Fruit fly (Drosophila melanogaster) whole organism, prepupa: Measurements from ENCODE around the gene Chc.

ENCODE experiments used
- Blimp-1 ChIP-seq: fragments of 200-800 bp; sonication (Bioruptor generic); optimal IDR thresholded peaks from 3 replicates; lab custom pipeline; 2017; ENCODE audit warnings: missing biosample characterization, missing genetic modification characterization, mild to moderate bottlenecking, moderate library complexity, missing genetic modification reagents
- CG10631 ChIP-seq: fragments of 200-800 bp; sonication (Bioruptor generic); optimal IDR thresholded peaks from 2 replicates; lab custom pipeline; 2016; ENCODE audit warnings: missing biosample characterization, missing genetic modification characterization
- CG11294 ChIP-seq: fragments of 200-800 bp; sonication (Bioruptor generic); IDR thresholded peaks from 2 replicates; pipeline ENCODE4 v1.3.6; 2022; ENCODE audit warnings: missing biosample characterization, missing genetic modification characterization
- CG11762 ChIP-seq: fragments of 200-800 bp; sonication (Bioruptor generic); optimal IDR thresholded peaks from 3 replicates; lab custom pipeline; 2016; ENCODE audit warnings: missing biosample characterization, missing genetic modification characterization; ENCODE audit not compliant: insufficient read depth
- CG15336 ChIP-seq: fragments of 200-800 bp; sonication (Bioruptor generic); IDR thresholded peaks from 2 replicates; pipeline ENCODE4 v1.3.6; 2022; ENCODE audit warnings: missing biosample characterization, missing genetic modification characterization
- CG1621 ChIP-seq: fragments of 200-800 bp; sonication (Bioruptor generic); optimal IDR thresholded peaks from 3 replicates; lab custom pipeline; 2018; ENCODE audit warnings: missing biosample characterization, mild to moderate bottlenecking, missing genetic modification characterization
- CG16779 ChIP-seq: fragments of 200-800 bp; sonication (Bioruptor generic); optimal IDR thresholded peaks from 3 replicates; lab custom pipeline; 2017; ENCODE audit warnings: missing biosample characterization, mild to moderate bottlenecking, missing genetic modification characterization
- CG31627 ChIP-seq: fragments of 200-800 bp; sonication (Bioruptor generic); optimal IDR thresholded peaks from 3 replicates; lab custom pipeline; 2016; ENCODE audit warnings: missing biosample characterization, missing genetic modification characterization
- CG32006 ChIP-seq: fragments of 200-800 bp; sonication (Bioruptor generic); optimal IDR thresholded peaks from 3 replicates; lab custom pipeline; 2017; ENCODE audit warnings: missing biosample characterization, mild to moderate bottlenecking, missing genetic modification characterization
- CG34406 ChIP-seq: fragments of 200-800 bp; sonication (Bioruptor generic); optimal IDR thresholded peaks from 3 replicates; lab custom pipeline; 2016; ENCODE audit warnings: missing biosample characterization, missing genetic modification characterization
- CG3919 ChIP-seq: fragments of 200-800 bp; sonication (Bioruptor generic); optimal IDR thresholded peaks from 3 replicates; lab custom pipeline; 2016; ENCODE audit warnings: missing biosample characterization, missing genetic modification characterization
- CG4318 ChIP-seq: fragments of 200-800 bp; sonication (Bioruptor generic); optimal IDR thresholded peaks from 3 replicates; lab custom pipeline; 2017; ENCODE audit warnings: missing biosample characterization, mild to moderate bottlenecking, missing genetic modification characterization
- CG6163 ChIP-seq: fragments of 200-800 bp; sonication (Bioruptor generic); IDR thresholded peaks from 3 replicates; pipeline ENCODE4 v1.3.6; 2022; ENCODE audit warnings: missing biosample characterization, missing genetic modification characterization
- CG6792 ChIP-seq: fragments of 200-800 bp; sonication (Bioruptor generic); optimal IDR thresholded peaks from 3 replicates; lab custom pipeline; 2016; ENCODE audit warnings: missing biosample characterization, missing genetic modification characterization
- CG6854 ChIP-seq: fragments of 200-800 bp; sonication (Bioruptor generic); optimal IDR thresholded peaks from 2 replicates; lab custom pipeline; 2017; ENCODE audit warnings: missing biosample characterization, mild to moderate bottlenecking, missing genetic modification characterization
- CG7368 ChIP-seq: fragments of 200-800 bp; sonication (Bioruptor generic); optimal IDR thresholded peaks from 3 replicates; lab custom pipeline; 2016; ENCODE audit warnings: missing biosample characterization, missing genetic modification characterization
- CG8319 ChIP-seq: fragments of 200-800 bp; sonication (Bioruptor generic); optimal IDR thresholded peaks from 3 replicates; lab custom pipeline; 2016; ENCODE audit warnings: missing biosample characterization, missing genetic modification characterization
- CG8632 ChIP-seq: fragments of 200-800 bp; sonication (Bioruptor generic); optimal IDR thresholded peaks from 3 replicates; lab custom pipeline; 2016; ENCODE audit warnings: missing biosample characterization, missing genetic modification characterization
- Eip75B ChIP-seq: fragments of 200-800 bp; sonication (Bioruptor generic); optimal IDR thresholded peaks from 3 replicates; lab custom pipeline; 2016; ENCODE audit warnings: missing biosample characterization, missing genetic modification characterization
- Eip78C ChIP-seq: fragments of 200-800 bp; sonication (Bioruptor generic); peaks from one replicate; lab custom pipeline; 2016; ENCODE audit warnings: missing biosample characterization, missing genetic modification characterization
- Eip93F ChIP-seq: fragments of 200-800 bp; sonication (Bioruptor generic); optimal IDR thresholded peaks from 2 replicates; lab custom pipeline; 2016; ENCODE audit warnings: missing biosample characterization, mild to moderate bottlenecking, missing genetic modification characterization
- Ets21C ChIP-seq: fragments of 200-800 bp; sonication (Bioruptor generic); optimal IDR thresholded peaks from 3 replicates; lab custom pipeline; 2016; ENCODE audit warnings: missing biosample characterization, missing genetic modification characterization
- Gug ChIP-seq: fragments of 200-800 bp; sonication (Bioruptor generic); IDR thresholded peaks from 2 replicates; pipeline ENCODE4 v1.3.6; 2022; ENCODE audit warnings: missing biosample characterization, missing genetic modification characterization
- Hr38 ChIP-seq: sonication (Bioruptor generic); optimal IDR thresholded peaks from 2 replicates; lab custom pipeline; 2016; ENCODE audit warnings: missing biosample characterization, missing genetic modification characterization
- Hr4 ChIP-seq: fragments of 200-800 bp; sonication (Bioruptor generic); optimal IDR thresholded peaks from 3 replicates; lab custom pipeline; 2016; ENCODE audit warnings: missing biosample characterization, missing genetic modification characterization
- Lpt ChIP-seq: fragments of 200-800 bp; sonication (Bioruptor generic); optimal IDR thresholded peaks from 3 replicates; lab custom pipeline; 2016; ENCODE audit warnings: missing biosample characterization, missing genetic modification characterization
- Smox ChIP-seq: fragments of 200-800 bp; sonication (Bioruptor generic); optimal IDR thresholded peaks from 3 replicates; lab custom pipeline; 2016; ENCODE audit warnings: missing biosample characterization, missing genetic modification characterization
- Sox102F ChIP-seq: fragments of 200-800 bp; sonication (Bioruptor generic); optimal IDR thresholded peaks from 2 replicates; lab custom pipeline; 2016; ENCODE audit warnings: missing biosample characterization, mild to moderate bottlenecking, missing genetic modification characterization
- Sox14 ChIP-seq: fragments of 200-800 bp; sonication (Bioruptor generic); optimal IDR thresholded peaks from 3 replicates; lab custom pipeline; 2016; ENCODE audit warnings: missing biosample characterization, missing genetic modification characterization
- acj6 ChIP-seq: fragments of 200-800 bp; sonication (Bioruptor generic); optimal IDR thresholded peaks from 3 replicates; lab custom pipeline; 2016; ENCODE audit warnings: missing biosample characterization, missing genetic modification characterization
- dac ChIP-seq: fragments of 200-800 bp; sonication (Bioruptor generic); optimal IDR thresholded peaks from 2 replicates; lab custom pipeline; 2017; ENCODE audit warnings: missing biosample characterization, mild to moderate bottlenecking, missing genetic modification characterization
- dsx ChIP-seq: fragments of 200-800 bp; optimal IDR thresholded peaks from 3 replicates; lab custom pipeline; 2019; ENCODE audit warnings: missing biosample characterization, mild to moderate bottlenecking, missing genetic modification characterization, moderate library complexity; ENCODE audit not compliant: poor library complexity, severe bottlenecking
- esn ChIP-seq: fragments of 200-800 bp; sonication (Bioruptor generic); optimal IDR thresholded peaks from 2 replicates; lab custom pipeline; 2016; ENCODE audit warnings: missing biosample characterization, mild to moderate bottlenecking, missing genetic modification characterization, moderate library complexity
- fd59A ChIP-seq: fragments of 200-800 bp; sonication (Bioruptor generic); optimal IDR thresholded peaks from 2 replicates; lab custom pipeline; 2017; ENCODE audit warnings: missing biosample characterization, mild to moderate bottlenecking, missing genetic modification characterization, missing genetic modification reagents
- fd85E ChIP-seq: fragments of 200-800 bp; sonication (Bioruptor generic); optimal IDR thresholded peaks from 3 replicates; lab custom pipeline; 2016; ENCODE audit warnings: missing biosample characterization, missing genetic modification characterization
- fkh ChIP-seq: fragments of 200-800 bp; sonication (Bioruptor generic); optimal IDR thresholded peaks from 3 replicates; lab custom pipeline; 2017; ENCODE audit warnings: missing biosample characterization, mild to moderate bottlenecking, missing genetic modification characterization, moderate library complexity
- lz ChIP-seq: fragments of 200-800 bp; sonication (Bioruptor generic); optimal IDR thresholded peaks from 3 replicates; lab custom pipeline; 2016; ENCODE audit warnings: missing biosample characterization, missing genetic modification characterization
- net ChIP-seq: fragments of 200-800 bp; sonication (Bioruptor generic); optimal IDR thresholded peaks from 3 replicates; lab custom pipeline; 2016; ENCODE audit warnings: missing biosample characterization, missing genetic modification characterization
- pdm3 ChIP-seq: fragments of 200-800 bp; sonication (Bioruptor generic); optimal IDR thresholded peaks from 3 replicates; lab custom pipeline; 2016; ENCODE audit warnings: missing biosample characterization, missing genetic modification characterization
- spab ChIP-seq: fragments of 200-800 bp; sonication (Bioruptor generic); optimal IDR thresholded peaks from 2 replicates; lab custom pipeline; 2017; ENCODE audit warnings: missing biosample characterization, mild to moderate bottlenecking, missing genetic modification characterization, missing genetic modification reagents
- ss ChIP-seq, 2 experiments: fragments of 200-800 bp; sonication (Bioruptor generic); optimal IDR thresholded peaks; 2 replicates in 1 of 2; 3 replicates in 1 of 2; lab custom pipeline; 2017 to 2018; ENCODE audit warnings: mild to moderate bottlenecking in 2 of 2, missing biosample characterization in 2 of 2, missing genetic modification characterization in 2 of 2, moderate library complexity in 1 of 2
- svp ChIP-seq: fragments of 200-800 bp; sonication (Bioruptor generic); peaks from one replicate; lab custom pipeline; 2016; ENCODE audit warnings: missing biosample characterization, missing genetic modification characterization
- topi ChIP-seq: fragments of 200-800 bp; sonication (Bioruptor generic); optimal IDR thresholded peaks from 3 replicates; lab custom pipeline; 2016; ENCODE audit warnings: missing biosample characterization, missing genetic modification characterization
- vri ChIP-seq: fragments of 200-800 bp; sonication (Bioruptor generic); optimal IDR thresholded peaks from 3 replicates; lab custom pipeline; 2016; ENCODE audit warnings: missing biosample characterization, mild to moderate bottlenecking, missing genetic modification characterization

The Chc gene

dm6 chrX:15867863-15868262 is 32.6 kb upstream of the Chc start, which contains the start of gene Gapdh2 (continued):
- TF ChIP-seq CG15336 (GFP tag; lab: Robert Waterston, UW) (peak; percentile 100), Hr4 (GFP tag; lab: Kevin White, UChicago) (peak; percentile 99), pdm3 (GFP tag; lab: Kevin White, UChicago) (peak; percentile 99), Eip78C (GFP tag; lab: Kevin White, UChicago) (peak; percentile 100), Gug (peak; percentile 99), CG31627 (peak; percentile 98), CG16779 (tag; lab: Kevin White, UChicago) (peak; percentile 99), CG1621 (peak; percentile 99), fd59A (peak; percentile 98), CG32006 (GFP tag; lab: Kevin White, UChicago) (peak; percentile 99), Hr38 (peak; percentile 42), Sox14 (peak; percentile 99), CG8319 (GFP tag; lab: Kevin White, UChicago) (peak; percentile 99), Eip93F (peak; percentile 100), CG6163 (GFP tag; lab: Robert Waterston, UW) (peak; percentile 100), fkh (GFP tag; lab: Kevin White, UChicago) (peak; percentile 96), CG7368 (GFP tag; lab: Kevin White, UChicago) (peak; percentile 99), CG8632 (GFP tag; lab: Kevin White, UChicago) (peak; percentile 100), CG34406 (GFP tag; lab: Kevin White, UChicago) (peak; percentile 100), Eip75B (GFP tag; lab: Kevin White, UChicago) (peak; percentile 99), svp (peak; percentile 100), CG3919 (peak; percentile 99), ss (GFP tag; optimal IDR thresholded peaks at IDR 0.05; lab: Kevin White, UChicago) (peak; percentile 100), CG11294 (GFP tag; lab: Robert Waterston, UW) (peak; percentile 99), esn (GFP tag; lab: Kevin White, UChicago) (peak; percentile 100), CG6792 (GFP tag; lab: Kevin White, UChicago) (peak; percentile 100), vri (GFP tag; lab: Kevin White, UChicago) (peak; percentile 100), Lpt (GFP tag; lab: Kevin White, UChicago) (peak; percentile 100), Blimp-1 (peak; percentile 98)

- TF ChIP-seq Blimp-1 (no peak), esn (GFP tag; lab: Kevin White, UChicago) (no peak), CG8319 (GFP tag; lab: Kevin White, UChicago) (no peak), dsx (peak; percentile 50), Eip93F (peak; percentile 22), fkh (GFP tag; lab: Kevin White, UChicago) (peak; percentile 2)
Measured at dm6 chrX:15866799-15867412, 31.6 kb upstream of the Chc start.

DNA sequence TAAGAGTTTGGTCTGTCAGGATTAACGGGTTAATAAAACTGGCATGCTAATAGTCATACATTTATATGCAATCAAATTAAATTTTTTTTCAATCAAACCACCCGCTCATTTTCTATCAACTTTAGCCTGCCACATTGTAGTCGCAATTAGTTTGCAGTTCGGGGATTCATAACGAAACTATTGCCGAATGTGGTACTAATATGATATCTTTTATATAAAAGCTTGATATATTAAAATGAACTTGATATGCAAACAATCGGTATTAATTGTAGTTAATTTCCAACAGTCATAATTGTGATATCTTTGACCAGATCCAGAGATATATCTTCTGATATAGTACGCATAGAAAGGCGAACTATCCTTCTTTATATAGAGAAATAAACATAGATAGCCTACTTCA is 30.7 kb upstream of the Chc start:
- TF ChIP-seq Ets21C (GFP tag; lab: Kevin White, UChicago) (no peak), Eip78C (GFP tag; lab: Kevin White, UChicago) (peak; percentile 3)

DNA sequence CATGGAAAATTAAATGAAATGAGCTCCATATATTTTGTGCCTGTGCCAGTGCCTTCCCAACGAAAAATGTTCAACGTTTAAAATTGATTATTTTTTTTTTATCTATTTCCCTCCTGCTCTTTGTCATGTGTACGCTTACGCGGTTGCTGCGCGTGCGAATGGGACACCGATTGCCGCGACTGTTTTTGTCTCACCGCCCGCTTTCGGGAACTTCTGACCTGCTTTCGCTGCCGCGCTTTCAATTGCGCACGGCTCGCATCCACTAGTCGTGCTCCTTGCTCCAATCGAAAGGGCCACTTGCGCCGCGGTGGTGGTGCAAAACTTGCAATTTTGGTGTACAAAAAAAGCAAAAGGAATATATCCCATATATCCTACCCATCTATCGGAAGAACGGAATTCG is 25.2 kb upstream of the Chc start:
- TF ChIP-seq CG6163 (GFP tag; lab: Robert Waterston, UW) (peak; percentile 84), CG6854 (GFP tag; lab: Kevin White, UChicago) (peak; percentile 9), pdm3 (GFP tag; lab: Kevin White, UChicago) (peak; percentile 26), ss (GFP tag; optimal IDR thresholded peaks at IDR 0.05; lab: Kevin White, UChicago) (peak; percentile 70 to 82), CG8319 (GFP tag; lab: Kevin White, UChicago) (peak; percentile 10), CG10631 (no peak), net (GFP tag; lab: Kevin White, UChicago) (peak; percentile 38), fd85E (GFP tag; lab: Kevin White, UChicago) (no peak), lz (GFP tag; lab: Kevin White, UChicago) (peak; percentile 20), Sox14 (peak; percentile 86), Smox (GFP tag; lab: Kevin White, UChicago) (no peak), Gug (peak; percentile 43), svp (peak; percentile 90), acj6 (no peak), CG11762 (GFP tag; lab: Kevin White, UChicago) (no peak), CG4318 (GFP tag; lab: Kevin White, UChicago) (no peak), dac (GFP tag; lab: Kevin White, UChicago) (peak; percentile 40), Ets21C (GFP tag; lab: Kevin White, UChicago) (no peak), spab (GFP tag; lab: Kevin White, UChicago) (peak; percentile 45), esn (GFP tag; lab: Kevin White, UChicago) (peak; percentile 15), Sox102F (GFP tag; lab: Kevin White, UChicago) (peak; percentile 33), vri (GFP tag; lab: Kevin White, UChicago) (peak; percentile 64), topi (GFP tag; lab: Kevin White, UChicago) (peak; percentile 36), Eip75B (GFP tag; lab: Kevin White, UChicago) (peak; percentile 69)
